Worm (Caenorhabditis elegans) whole organism, L3 larva: ENCODE measurements around the gene srw-143.
"Not testable (repeated sequence)": the region's sequence is repeated elsewhere in the genome, so short reads cannot be mapped to it uniquely, and the experiment has no call there.

ENCODE experiments used
- fkh-10 ChIP-seq: sonication (generic microtip); optimal IDR thresholded peaks from 2 replicates; lab custom pipeline; 2017; ENCODE audit warnings: missing biosample characterization, missing genetic modification reagents, missing genetic modification characterization
- fos-1 ChIP-seq: fragments of 150-350 bp; optimal IDR thresholded peaks from 2 replicates; lab custom pipeline; 2014; ENCODE audit warnings: missing biosample characterization, missing genetic modification characterization
- mdl-1 ChIP-seq: fragments of 150-350 bp; optimal IDR thresholded peaks from 2 replicates; lab custom pipeline; 2014; ENCODE audit warnings: missing biosample characterization, missing genetic modification characterization
- nhr-12 ChIP-seq: fragments of 150-350 bp; optimal IDR thresholded peaks from 2 replicates; lab custom pipeline; 2014; ENCODE audit warnings: missing biosample characterization, missing genetic modification characterization
- nhr-237 ChIP-seq: fragments of 150-350 bp; optimal IDR thresholded peaks from 2 replicates; lab custom pipeline; 2014; ENCODE audit warnings: missing biosample characterization, missing genetic modification characterization
- nhr-28 ChIP-seq: fragments of 150-350 bp; optimal IDR thresholded peaks from 2 replicates; lab custom pipeline; 2014; ENCODE audit warnings: missing biosample characterization, missing genetic modification characterization
- nhr-67 ChIP-seq: fragments of 150-350 bp; optimal IDR thresholded peaks from 2 replicates; lab custom pipeline; 2014; ENCODE audit warnings: missing biosample characterization, missing genetic modification characterization
- unc-39 ChIP-seq: sonication (generic microtip); optimal IDR thresholded peaks from 4 replicates; lab custom pipeline; 2017; ENCODE audit warnings: missing biosample characterization, missing genetic modification characterization

- not testable (repeated sequence) for TF ChIP-seq nhr-237; mdl-1 (tag; lab: Kevin White, UChicago); nhr-67 (tag; lab: Kevin White, UChicago); nhr-28 (tag; lab: Kevin White, UChicago); nhr-12; unc-39; fos-1 (tag; lab: Kevin White, UChicago); fkh-10
Measured at ce11 chrV:2952102-2952501, 10.8 kb upstream of the srw-143 start, which contains the start of gene srw-122.
